Fruit fly (Drosophila melanogaster) whole organism, embryonic: ENCODE results near the gene CG7071.

Experiments
- ATbp ChIP-seq: fragments of 200-800 bp; sonication (Bioruptor generic); optimal IDR thresholded peaks from 2 replicates; lab custom pipeline; 2017; ENCODE audit warnings: missing biosample characterization, mild to moderate bottlenecking, missing genetic modification characterization, missing genetic modification reagents
- Adf1 ChIP-seq: fragments of 200-800 bp; sonication (Bioruptor generic); IDR thresholded peaks from 2 replicates; pipeline ENCODE4 v1.3.6; 2022; ENCODE audit warnings: missing biosample characterization, missing genetic modification characterization
- BEAF-32 ChIP-seq: fragments of 200-800 bp; sonication (Bioruptor generic); optimal IDR thresholded peaks from 3 replicates; lab custom pipeline; 2017; ENCODE audit warnings: missing biosample characterization, missing genetic modification characterization, mild to moderate bottlenecking, moderate library complexity, missing genetic modification reagents
- Bgb ChIP-seq: fragments of 200-800 bp; sonication (Bioruptor generic); IDR thresholded peaks from 2 replicates; pipeline ENCODE4 v1.3.6; 2022; ENCODE audit warnings: missing biosample characterization, missing genetic modification characterization; ENCODE audit not compliant: partially characterized antibody
- CG13287 ChIP-seq: fragments of 200-800 bp; sonication (Bioruptor generic); IDR thresholded peaks from 2 replicates; pipeline ENCODE4 v1.3.6; 2022; ENCODE audit warnings: missing biosample characterization, missing genetic modification characterization; ENCODE audit not compliant: partially characterized antibody
- CG15073 ChIP-seq: fragments of 200-800 bp; sonication (Bioruptor generic); optimal IDR thresholded peaks from 2 replicates; lab custom pipeline; 2016; ENCODE audit warnings: missing biosample characterization, missing genetic modification characterization
- CG16815 ChIP-seq: fragments of 200-800 bp; sonication (Bioruptor generic); optimal IDR thresholded peaks from 3 replicates; lab custom pipeline; 2017; ENCODE audit warnings: missing biosample characterization, mild to moderate bottlenecking, missing genetic modification characterization
- CG17385 ChIP-seq: fragments of 200-800 bp; sonication (Bioruptor generic); optimal IDR thresholded peaks from 3 replicates; lab custom pipeline; 2018; ENCODE audit warnings: missing biosample characterization, mild to moderate bottlenecking, missing genetic modification characterization
- CG2116 ChIP-seq: fragments of 200-800 bp; sonication (Bioruptor generic); optimal IDR thresholded peaks from 3 replicates; lab custom pipeline; 2018; ENCODE audit warnings: missing biosample characterization, mild to moderate bottlenecking, missing genetic modification characterization
- CG34224 ChIP-seq: fragments of 200-800 bp; sonication (Bioruptor generic); IDR thresholded peaks from 3 replicates; pipeline ENCODE4 v1.3.6; 2022; ENCODE audit warnings: missing biosample characterization, missing genetic modification characterization; ENCODE audit not compliant: partially characterized antibody
- CG6791 ChIP-seq: fragments of 200-800 bp; sonication (Bioruptor generic); IDR thresholded peaks from 3 replicates; pipeline ENCODE4 v1.3.6; 2022; ENCODE audit warnings: missing biosample characterization, missing genetic modification characterization; ENCODE audit not compliant: partially characterized antibody
- CG9215 ChIP-seq: fragments of 200-800 bp; sonication (Bioruptor generic); IDR thresholded peaks from 2 replicates; pipeline ENCODE4 v1.3.6; 2022; ENCODE audit warnings: missing biosample characterization, missing genetic modification characterization
- CG9609 ChIP-seq: fragments of 200-800 bp; sonication (Bioruptor generic); optimal IDR thresholded peaks from 3 replicates; lab custom pipeline; 2016; ENCODE audit warnings: missing biosample characterization, missing genetic modification characterization
- CTCF ChIP-seq: fragments of 200-800 bp; sonication (Bioruptor generic); optimal IDR thresholded peaks from 2 replicates; lab custom pipeline; 2017; ENCODE audit warnings: missing biosample characterization, mild to moderate bottlenecking, missing genetic modification characterization, moderate library complexity
- Dfd ChIP-seq, 2 experiments: fragments of >200 bp; optimal IDR thresholded peaks; 2 replicates each; lab custom pipeline; 2017; ENCODE audit warnings: missing biosample characterization in 2 of 2, missing genetic modification characterization in 2 of 2
- Dll ChIP-seq: fragments of 200-800 bp; sonication (Bioruptor generic); IDR thresholded peaks from 4 replicates; pipeline ENCODE4 v1.3.6; 2022; ENCODE audit warnings: missing biosample characterization, missing genetic modification characterization; ENCODE audit not compliant: partially characterized antibody
- Doc3 ChIP-seq: fragments of 200-800 bp; sonication (Bioruptor generic); IDR thresholded peaks from 3 replicates; pipeline ENCODE4 v1.3.6; 2022; ENCODE audit warnings: missing biosample characterization, missing genetic modification characterization; ENCODE audit not compliant: partially characterized antibody
- Dp ChIP-seq: fragments of 200-800 bp; sonication (Bioruptor generic); optimal IDR thresholded peaks from 2 replicates; lab custom pipeline; 2018; ENCODE audit warnings: missing biosample characterization, mild to moderate bottlenecking, missing genetic modification characterization, moderate library complexity
- Dref ChIP-seq: fragments of 200-800 bp; sonication (Bioruptor generic); IDR thresholded peaks from 2 replicates; pipeline ENCODE4 v1.3.6; 2022; ENCODE audit warnings: missing biosample characterization, missing genetic modification characterization
- E2f2 ChIP-seq: fragments of 200-800 bp; sonication (Bioruptor generic); IDR thresholded peaks from 2 replicates; pipeline ENCODE4 v1.3.6; 2022; ENCODE audit warnings: missing biosample characterization, missing genetic modification characterization
- HLH4C ChIP-seq: fragments of 200-800 bp; sonication (Bioruptor generic); IDR thresholded peaks from 3 replicates; pipeline ENCODE4 v1.3.6; 2022; ENCODE audit warnings: missing biosample characterization, missing genetic modification characterization; ENCODE audit not compliant: partially characterized antibody
- Kr ChIP-seq: fragments of 200-800 bp; sonication (Bioruptor generic); optimal IDR thresholded peaks from 2 replicates; lab custom pipeline; 2017; ENCODE audit warnings: missing biosample characterization, mild to moderate bottlenecking, missing genetic modification characterization
- Lim3 ChIP-seq: fragments of 200-800 bp; sonication (Bioruptor generic); IDR thresholded peaks from 2 replicates; pipeline ENCODE4 v1.3.6; 2022; ENCODE audit warnings: missing biosample characterization, missing genetic modification characterization
- MBD-R2 ChIP-seq: fragments of 200-800 bp; sonication (Bioruptor generic); IDR thresholded peaks from 2 replicates; pipeline ENCODE4 v1.3.6; 2022; ENCODE audit warnings: missing biosample characterization, missing genetic modification characterization
- Med ChIP-seq: fragments of 200-800 bp; sonication (Bioruptor generic); peaks from one replicate; lab custom pipeline; 2016; ENCODE audit warnings: missing biosample characterization, missing genetic modification characterization, mild to moderate bottlenecking, inconsistent platforms, moderate library complexity
- NfI ChIP-seq: fragments of 200-800 bp; sonication (Bioruptor generic); optimal IDR thresholded peaks from 3 replicates; lab custom pipeline; 2018; ENCODE audit warnings: missing biosample characterization, mild to moderate bottlenecking, missing genetic modification characterization, moderate library complexity
- Opbp ChIP-seq: fragments of 200-800 bp; sonication (Bioruptor generic); IDR thresholded peaks from 3 replicates; pipeline ENCODE4 v1.3.6; 2022; ENCODE audit warnings: missing biosample characterization, missing genetic modification characterization; ENCODE audit not compliant: partially characterized antibody
- Scr ChIP-seq: fragments of 200-800 bp; sonication (Bioruptor generic); IDR thresholded peaks from 2 replicates; pipeline ENCODE4 v1.3.6; 2022; ENCODE audit warnings: missing biosample characterization, missing genetic modification characterization; ENCODE audit not compliant: partially characterized antibody
- Sry-δ ChIP-seq: fragments of 200-800 bp; sonication (Bioruptor generic); optimal IDR thresholded peaks from 2 replicates; lab custom pipeline; 2016; ENCODE audit warnings: missing biosample characterization, missing genetic modification characterization
- amos ChIP-seq: fragments of 200-800 bp; sonication (Bioruptor generic); IDR thresholded peaks from 2 replicates; pipeline ENCODE4 v1.3.6; 2022; ENCODE audit warnings: missing biosample characterization, missing genetic modification characterization; ENCODE audit not compliant: partially characterized antibody
- ato ChIP-seq: fragments of 200-800 bp; sonication (Bioruptor generic); IDR thresholded peaks from 2 replicates; pipeline ENCODE4 v1.3.6; 2022; ENCODE audit warnings: missing biosample characterization, missing genetic modification characterization; ENCODE audit not compliant: partially characterized antibody
- bbx ChIP-seq: fragments of 200-800 bp; sonication (Bioruptor generic); IDR thresholded peaks from 2 replicates; pipeline ENCODE4 v1.3.6; 2022; ENCODE audit warnings: missing biosample characterization, missing genetic modification characterization; ENCODE audit not compliant: partially characterized antibody
- btn ChIP-seq: fragments of 200-800 bp; sonication (Bioruptor generic); optimal IDR thresholded peaks from 2 replicates; lab custom pipeline; 2016; ENCODE audit warnings: missing biosample characterization, missing genetic modification characterization
- crp ChIP-seq, 2 experiments: fragments of 200-800 bp; sonication (Bioruptor generic); optimal IDR thresholded peaks; 2 replicates in 1 of 2; 3 replicates in 1 of 2; lab custom pipeline; 2017; ENCODE audit warnings: missing biosample characterization in 2 of 2, missing genetic modification characterization in 2 of 2, mild to moderate bottlenecking in 1 of 2, moderate library complexity in 1 of 2
- hbn ChIP-seq: fragments of 200-800 bp; sonication (Bioruptor generic); IDR thresholded peaks from 2 replicates; pipeline ENCODE4 v1.3.6; 2022; ENCODE audit warnings: missing biosample characterization, missing genetic modification characterization; ENCODE audit not compliant: partially characterized antibody
- knrl ChIP-seq: fragments of 200-800 bp; sonication (Bioruptor generic); IDR thresholded peaks from 3 replicates; pipeline ENCODE4 v1.3.6; 2022; ENCODE audit warnings: missing biosample characterization, missing genetic modification characterization; ENCODE audit not compliant: partially characterized antibody
- nerfin-2 ChIP-seq: fragments of 200-800 bp; sonication (Bioruptor generic); IDR thresholded peaks from 2 replicates; pipeline ENCODE4 v1.3.6; 2022; ENCODE audit warnings: missing biosample characterization, missing genetic modification characterization; ENCODE audit not compliant: partially characterized antibody
- pzg ChIP-seq: fragments of 200-800 bp; sonication (Bioruptor generic); optimal IDR thresholded peaks from 3 replicates; lab custom pipeline; 2018; ENCODE audit warnings: missing biosample characterization, mild to moderate bottlenecking, missing genetic modification characterization, moderate library complexity
- sens-2 ChIP-seq: fragments of 200-800 bp; sonication (Bioruptor generic); IDR thresholded peaks from 2 replicates; pipeline ENCODE4 v1.3.6; 2022; ENCODE audit warnings: missing biosample characterization, missing genetic modification characterization
- sna ChIP-seq: fragments of 200-800 bp; sonication (Bioruptor generic); IDR thresholded peaks from 2 replicates; pipeline ENCODE4 v1.3.6; 2022; ENCODE audit warnings: missing biosample characterization, missing genetic modification characterization; ENCODE audit not compliant: partially characterized antibody
- sqz ChIP-seq: fragments of 200-800 bp; sonication (Bioruptor generic); optimal IDR thresholded peaks from 3 replicates; lab custom pipeline; 2018; ENCODE audit warnings: missing biosample characterization, mild to moderate bottlenecking, missing genetic modification characterization
- stwl ChIP-seq: fragments of 200-800 bp; sonication (Bioruptor generic); optimal IDR thresholded peaks from 3 replicates; lab custom pipeline; 2018; ENCODE audit warnings: missing biosample characterization, mild to moderate bottlenecking, missing genetic modification characterization, moderate library complexity
- unc-4 ChIP-seq: fragments of 200-800 bp; sonication (Bioruptor generic); IDR thresholded peaks from 2 replicates; pipeline ENCODE4 v1.3.6; 2022; ENCODE audit warnings: missing biosample characterization, missing genetic modification characterization; ENCODE audit not compliant: partially characterized antibody
- vnd ChIP-seq: fragments of 200-800 bp; sonication (Bioruptor generic); IDR thresholded peaks from 3 replicates; pipeline ENCODE4 v1.3.6; 2022; ENCODE audit warnings: missing biosample characterization, missing genetic modification characterization; ENCODE audit not compliant: partially characterized antibody
- zen2 ChIP-seq: fragments of 200-800 bp; sonication (Bioruptor generic); IDR thresholded peaks from 3 replicates; pipeline ENCODE4 v1.3.6; 2022; ENCODE audit warnings: missing biosample characterization, missing genetic modification characterization; ENCODE audit not compliant: partially characterized antibody
- zfh2 ChIP-seq: fragments of 200-800 bp; sonication (Bioruptor generic); optimal IDR thresholded peaks from 2 replicates; lab custom pipeline; 2016; ENCODE audit warnings: missing biosample characterization, missing genetic modification characterization

The CG7071 gene

dm6 chr3R:22375674-22376073, 13.3 kb downstream of the CG7071 start, which contains the start of gene CG18596 (continued):
- TF ChIP-seq BEAF-32 (GFP tag; lab: Kevin White, UChicago) = peak; percentile 88
- peak; percentile 20 for TF ChIP-seq CTCF (GFP tag; lab: Kevin White, UChicago)
- TF ChIP-seq Opbp = peak; percentile 86; the same call in 2 of the 3 replicates
- no peak for TF ChIP-seq btn (GFP tag; lab: Kevin White, UChicago)
- no peak for TF ChIP-seq Dfd (GFP tag; optimal IDR thresholded peaks at IDR 0.05; lab: Kevin White, UChicago)
- peak; percentile 97 for TF ChIP-seq sna (GFP tag; lab: Robert Waterston, UW)
- peak; percentile 88 for TF ChIP-seq amos
- TF ChIP-seq Kr (GFP tag; lab: Kevin White, UChicago) = peak; percentile 38
- no peak for TF ChIP-seq sens-2 (GFP tag; lab: Robert Waterston, UW)
- no peak for TF ChIP-seq CG9609 (GFP tag; lab: Kevin White, UChicago)
- peak; percentile 87 for TF ChIP-seq Bgb (GFP tag; lab: Robert Waterston, UW)
- TF ChIP-seq NfI (GFP tag; lab: Kevin White, UChicago) = no peak
- TF ChIP-seq zfh2 (GFP tag; lab: Kevin White, UChicago) = no peak
- TF ChIP-seq vnd = peak; percentile 92
- TF ChIP-seq CG17385 (GFP tag; lab: Kevin White, UChicago) = no peak
- peak; percentile 93 for TF ChIP-seq bbx (GFP tag; lab: Robert Waterston, UW)
- TF ChIP-seq knrl = peak; percentile 94
- no peak for TF ChIP-seq CG16815
- peak; percentile 98 for TF ChIP-seq Scr (GFP tag; lab: Robert Waterston, UW)
- TF ChIP-seq Adf1 (GFP tag; lab: Robert Waterston, UW) = no peak
- TF ChIP-seq hbn = peak; percentile 95
- TF ChIP-seq Lim3 = no peak
- TF ChIP-seq Med (GFP tag; lab: Kevin White, UChicago) = peak; percentile 55

DNA sequence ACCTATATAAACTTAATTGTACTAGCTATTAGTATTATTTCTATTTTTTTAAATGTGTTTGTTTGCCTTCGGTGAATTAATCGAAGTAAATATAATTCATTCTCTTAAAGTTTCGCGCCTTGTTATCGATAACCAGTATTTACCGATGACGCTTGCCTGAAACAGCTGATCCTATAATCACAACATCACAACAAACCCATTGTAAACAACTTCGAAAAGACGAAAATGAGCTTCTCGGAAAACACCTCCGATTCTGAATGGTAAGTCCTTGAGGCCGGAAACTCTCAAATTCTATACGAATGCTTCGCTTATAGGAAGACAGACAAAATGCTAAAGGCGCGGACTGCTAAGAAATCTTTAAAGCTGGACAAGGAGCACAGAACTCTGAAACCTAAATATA, 17.5 kb downstream of the CG7071 start, which contains the start of gene CG34149:
Gene CG34149, plus strand, starts transcription at position 187 of the 400 bp plus-strand sequence.
- peak; percentile 53; the same call in 1 of the 3 replicates for TF ChIP-seq CG34224 (GFP tag; lab: Robert Waterston, UW)
- peak; percentile 84 for TF ChIP-seq E2f2 (GFP tag; lab: Robert Waterston, UW)
- TF ChIP-seq Doc3 = 0 out of 3 replicates have a peak, but pooled peaks have one; percentile 19
- peak; percentile 53 for TF ChIP-seq MBD-R2
- TF ChIP-seq nerfin-2 (GFP tag; lab: Robert Waterston, UW) = peak; percentile 58
- peak; percentile 10; the same call in 2 of the 3 replicates for TF ChIP-seq Opbp
- no peak for TF ChIP-seq ATbp (GFP tag; lab: Kevin White, UChicago)
- TF ChIP-seq CG15073 (GFP tag; lab: Kevin White, UChicago) = no peak
- no peak for TF ChIP-seq sqz
- peak; percentile 28 for TF ChIP-seq pzg (GFP tag; lab: Kevin White, UChicago)
- peak; percentile 55 for TF ChIP-seq unc-4
- TF ChIP-seq Bgb (GFP tag; lab: Robert Waterston, UW) = peak; percentile 33; the same call in 1 of the 2 replicates
- peak; percentile 74 for TF ChIP-seq HLH4C (GFP tag; lab: Robert Waterston, UW)
- TF ChIP-seq ato (GFP tag; lab: Robert Waterston, UW) = peak; percentile 34; the same call in 1 of the 2 replicates
- peak; percentile 61 for TF ChIP-seq bbx (GFP tag; lab: Robert Waterston, UW)
- peak; percentile 31 for TF ChIP-seq BEAF-32 (GFP tag; lab: Kevin White, UChicago)
- TF ChIP-seq CG13287 = peak; percentile 73
- peak; percentile 18 for TF ChIP-seq CG2116 (GFP tag; lab: Kevin White, UChicago)
- peak; percentile 22 for TF ChIP-seq Sry-δ (GFP tag; lab: Kevin White, UChicago)
- TF ChIP-seq Dp (GFP tag; lab: Kevin White, UChicago) = peak; percentile 79
- peak; percentile 59 for TF ChIP-seq Scr (GFP tag; lab: Robert Waterston, UW)
- TF ChIP-seq Dref (GFP tag; lab: Robert Waterston, UW) = peak; percentile 63
- TF ChIP-seq CG6791 (GFP tag; lab: Robert Waterston, UW) = peak; percentile 23; the same call in 1 of the 3 replicates
- peak; percentile 48 for TF ChIP-seq stwl (tag; lab: Kevin White, UChicago)
- peak; percentile 47 for TF ChIP-seq sna (GFP tag; lab: Robert Waterston, UW)
- TF ChIP-seq Dll = peak; percentile 71; the same call in 3 of the 4 replicates
- TF ChIP-seq CG9215 (GFP tag; lab: Robert Waterston, UW) = no peak
- no peak for TF ChIP-seq Lim3
- peak in 1 of 2 experiments; percentile 84 for TF ChIP-seq crp (GFP tag; optimal IDR thresholded peaks at IDR 0.05; lab: Kevin White, UChicago)
- peak; percentile 41; the same call in 2 of the 3 replicates for TF ChIP-seq zen2 (GFP tag; lab: Robert Waterston, UW)
